Fruit fly (Drosophila melanogaster) whole organism, wandering third instar larva: ENCODE measurements around the gene Paics.

ENCODE experiments used
- Abd-B ChIP-seq: fragments of >200 bp; optimal IDR thresholded peaks from 2 replicates; lab custom pipeline; 2017; ENCODE audit warnings: missing biosample characterization, missing genetic modification characterization
- CG32264 ChIP-seq: fragments of 200-800 bp; sonication (Bioruptor generic); optimal IDR thresholded peaks from 2 replicates; lab custom pipeline; 2016; ENCODE audit warnings: missing biosample characterization, missing genetic modification characterization
- CG9705 ChIP-seq: fragments of 200-800 bp; sonication (Bioruptor generic); optimal IDR thresholded peaks from 2 replicates; lab custom pipeline; 2018; ENCODE audit warnings: missing biosample characterization, mild to moderate bottlenecking, missing genetic modification characterization
- CrebA ChIP-seq: fragments of 200-800 bp; sonication (Bioruptor generic); optimal IDR thresholded peaks from 2 replicates; lab custom pipeline; 2016; ENCODE audit warnings: missing biosample characterization, mild to moderate bottlenecking, missing genetic modification characterization, borderline replicate concordance
- Dfd ChIP-seq: fragments of >200 bp; optimal IDR thresholded peaks from 2 replicates; lab custom pipeline; 2017; ENCODE audit warnings: missing biosample characterization, missing genetic modification characterization
- Dif ChIP-seq: fragments of 200-275, 200-300 bp; sonication (Bioruptor generic); optimal IDR thresholded peaks from 2 replicates; lab custom pipeline; 2018; ENCODE audit warnings: missing biosample characterization, missing genetic modification characterization; ENCODE audit not compliant: partially characterized antibody
- GATAd ChIP-seq: sonication (Bioruptor generic); optimal IDR thresholded peaks from 2 replicates; lab custom pipeline; 2016; ENCODE audit warnings: missing biosample characterization, missing genetic modification characterization
- HLH106 ChIP-seq: fragments of 200-800 bp; optimal IDR thresholded peaks from 3 replicates; lab custom pipeline; 2019; ENCODE audit warnings: missing biosample characterization, mild to moderate bottlenecking, missing genetic modification characterization, moderate library complexity
- Hnf4 ChIP-seq: fragments of 200-800 bp; sonication (Bioruptor generic); optimal IDR thresholded peaks from 2 replicates; lab custom pipeline; 2016; ENCODE audit warnings: missing biosample characterization, mild to moderate bottlenecking, missing genetic modification characterization
- Hr78 ChIP-seq: fragments of >200 bp; optimal IDR thresholded peaks from 2 replicates; lab custom pipeline; 2017; ENCODE audit warnings: missing biosample characterization, missing genetic modification characterization
- Hr83 ChIP-seq: fragments of 200-300 bp; sonication (Bioruptor generic); optimal IDR thresholded peaks from 2 replicates; lab custom pipeline; 2016; ENCODE audit warnings: missing biosample characterization, mild to moderate bottlenecking, missing genetic modification characterization, moderate library complexity; ENCODE audit not compliant: poor library complexity, severe bottlenecking
- Jra ChIP-seq: sonication (Bioruptor generic); optimal IDR thresholded peaks from 2 replicates; lab custom pipeline; 2016; ENCODE audit warnings: missing biosample characterization, missing genetic modification characterization
- Mio ChIP-seq: sonication (Bioruptor generic); optimal IDR thresholded peaks from 2 replicates; lab custom pipeline; 2016; ENCODE audit warnings: missing biosample characterization, missing genetic modification characterization
- Myc ChIP-seq: fragments of >200 bp; optimal IDR thresholded peaks from 2 replicates; lab custom pipeline; 2017
- N ChIP-seq: fragments of >200 bp; optimal IDR thresholded peaks from 2 replicates; lab custom pipeline; 2018; ENCODE audit warnings: missing biosample characterization, missing external identifiers, missing genetic modification characterization
- OdsH ChIP-seq: fragments of 200-800 bp; sonication (Bioruptor generic); optimal IDR thresholded peaks from 2 replicates; lab custom pipeline; 2016; ENCODE audit warnings: missing biosample characterization, mild to moderate bottlenecking, missing genetic modification characterization
- Rel ChIP-seq, 2 experiments: fragments of 200-800 bp; sonication (Bioruptor generic) in 1 of 2; optimal IDR thresholded peaks; 2 replicates in 1 of 2; 3 replicates in 1 of 2; lab custom pipeline; 2016 to 2019; ENCODE audit warnings: mild to moderate bottlenecking in 2 of 2, missing biosample characterization in 2 of 2, missing genetic modification characterization in 2 of 2, moderate library complexity in 1 of 2
- Sp1 ChIP-seq: fragments of 200-800 bp; sonication (Bioruptor generic); optimal IDR thresholded peaks from 3 replicates; lab custom pipeline; 2019; ENCODE audit warnings: missing biosample characterization, mild to moderate bottlenecking, missing genetic modification characterization, moderate library complexity
- Vsx2 ChIP-seq: fragments of 200-300, 225-300 bp; sonication (Bioruptor generic); optimal IDR thresholded peaks from 2 replicates; lab custom pipeline; 2018; ENCODE audit warnings: missing biosample characterization, missing genetic modification characterization; ENCODE audit not compliant: partially characterized antibody
- br ChIP-seq: fragments of 200-800 bp; sonication (Bioruptor generic); optimal IDR thresholded peaks from 2 replicates; lab custom pipeline; 2016; ENCODE audit warnings: missing biosample characterization, missing genetic modification characterization
- brk ChIP-seq: fragments of 200-800 bp; sonication (Bioruptor generic); optimal IDR thresholded peaks from 2 replicates; lab custom pipeline; 2016; ENCODE audit warnings: missing biosample characterization, mild to moderate bottlenecking, missing genetic modification characterization
- dl ChIP-seq, 2 experiments: fragments of 175-275, 200-275 bp in 1 of 2; fragments of 200-275 bp in 1 of 2; sonication (Bioruptor generic); optimal IDR thresholded peaks; lab custom pipeline; 2018; ENCODE audit warnings: mild to moderate bottlenecking in 2 of 2, missing biosample characterization in 2 of 2, missing genetic modification characterization in 2 of 2, moderate library complexity in 2 of 2; ENCODE audit not compliant: partially characterized antibody in 2 of 2, insufficient read depth in 1 of 2
- dmrt93B ChIP-seq: fragments of 200-800 bp; sonication (Bioruptor generic); optimal IDR thresholded peaks from 2 replicates; lab custom pipeline; 2018; ENCODE audit warnings: missing biosample characterization, mild to moderate bottlenecking, missing genetic modification characterization
- dsf ChIP-seq: sonication (Bioruptor generic); optimal IDR thresholded peaks from 2 replicates; lab custom pipeline; 2016; ENCODE audit warnings: missing biosample characterization, missing genetic modification characterization, borderline replicate concordance
- ey ChIP-seq: fragments of 200-800 bp; sonication (Bioruptor generic); optimal IDR thresholded peaks from 2 replicates; lab custom pipeline; 2016; ENCODE audit warnings: missing biosample characterization, missing genetic modification characterization
- foxo ChIP-seq, 2 experiments: fragments of 200-800 bp; sonication (Bioruptor generic); optimal IDR thresholded peaks; 2 replicates in 1 of 2; 3 replicates in 1 of 2; lab custom pipeline; 2016 to 2017; ENCODE audit warnings: missing biosample characterization in 2 of 2, missing genetic modification characterization in 2 of 2
- fru ChIP-seq: fragments of 200-800 bp; sonication (Bioruptor generic); optimal IDR thresholded peaks from 3 replicates; lab custom pipeline; 2016; ENCODE audit warnings: missing biosample characterization, mild to moderate bottlenecking, missing genetic modification characterization
- h ChIP-seq: fragments of 200-800 bp; sonication (Bioruptor generic); optimal IDR thresholded peaks from 3 replicates; lab custom pipeline; 2016; ENCODE audit warnings: missing biosample characterization, mild to moderate bottlenecking, missing genetic modification characterization
- jim ChIP-seq: fragments of 175-275, 200-325 bp; sonication (Bioruptor generic); optimal IDR thresholded peaks from 2 replicates; lab custom pipeline; 2016; ENCODE audit warnings: missing biosample characterization, mild to moderate bottlenecking, missing genetic modification characterization
- lola ChIP-seq: fragments of >200 bp; optimal IDR thresholded peaks from 2 replicates; lab custom pipeline; 2017; ENCODE audit warnings: missing biosample characterization, missing genetic modification characterization
- pan ChIP-seq: fragments of >200 bp; optimal IDR thresholded peaks from 2 replicates; lab custom pipeline; 2017
- psq ChIP-seq: fragments of 200-800 bp; sonication (Bioruptor generic); optimal IDR thresholded peaks from 3 replicates; lab custom pipeline; 2017; ENCODE audit warnings: missing biosample characterization, mild to moderate bottlenecking, missing genetic modification characterization, moderate library complexity
- rgr ChIP-seq: fragments of 200-800 bp; sonication (Bioruptor generic); optimal IDR thresholded peaks from 3 replicates; lab custom pipeline; 2016; ENCODE audit warnings: missing biosample characterization, mild to moderate bottlenecking, missing genetic modification characterization
- sage ChIP-seq: fragments of 200-800 bp; sonication (Bioruptor generic); optimal IDR thresholded peaks from 2 replicates; lab custom pipeline; 2016; ENCODE audit warnings: missing biosample characterization, mild to moderate bottlenecking, missing genetic modification characterization
- sv ChIP-seq: fragments of 200-800 bp; sonication (Bioruptor generic); optimal IDR thresholded peaks from 3 replicates; lab custom pipeline; 2016; ENCODE audit warnings: missing biosample characterization, missing genetic modification characterization
- tai ChIP-seq: sonication (Bioruptor generic); optimal IDR thresholded peaks from 2 replicates; lab custom pipeline; 2016; ENCODE audit warnings: missing biosample characterization, missing genetic modification characterization
- usp ChIP-seq: fragments of >200 bp; optimal IDR thresholded peaks from 2 replicates; lab custom pipeline; 2017; ENCODE audit warnings: missing biosample characterization, missing genetic modification characterization
- woc ChIP-seq: sonication (Bioruptor generic); optimal IDR thresholded peaks from 2 replicates; lab custom pipeline; 2016; ENCODE audit warnings: missing biosample characterization, mild to moderate bottlenecking, missing genetic modification characterization

Gene Paics

DNA sequence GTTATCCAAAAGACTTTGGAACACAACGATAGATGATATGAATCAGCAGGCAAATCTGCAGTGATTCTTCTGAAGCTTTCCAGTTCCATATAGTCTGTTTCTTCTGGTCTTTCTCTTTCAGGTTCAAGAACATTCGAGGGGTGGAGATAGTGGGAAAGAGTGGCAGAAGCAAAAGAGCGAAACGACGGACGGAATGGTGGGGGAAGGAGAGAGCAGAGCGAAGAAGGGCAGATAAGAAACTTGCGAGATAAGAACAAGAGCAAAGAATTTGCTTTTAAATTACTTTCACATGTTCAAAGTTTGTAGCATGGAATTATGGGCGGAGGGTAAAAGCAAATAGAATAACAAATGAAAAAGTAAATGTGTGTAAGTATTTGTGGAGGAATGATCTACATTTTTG is 21.4 kb downstream of the Paics start (continued):
- no peak for TF ChIP-seq Abd-B (GFP tag; lab: Kevin White, UChicago)
- TF ChIP-seq brk (GFP tag; lab: Kevin White, UChicago) = no peak
- TF ChIP-seq OdsH = no peak

DNA sequence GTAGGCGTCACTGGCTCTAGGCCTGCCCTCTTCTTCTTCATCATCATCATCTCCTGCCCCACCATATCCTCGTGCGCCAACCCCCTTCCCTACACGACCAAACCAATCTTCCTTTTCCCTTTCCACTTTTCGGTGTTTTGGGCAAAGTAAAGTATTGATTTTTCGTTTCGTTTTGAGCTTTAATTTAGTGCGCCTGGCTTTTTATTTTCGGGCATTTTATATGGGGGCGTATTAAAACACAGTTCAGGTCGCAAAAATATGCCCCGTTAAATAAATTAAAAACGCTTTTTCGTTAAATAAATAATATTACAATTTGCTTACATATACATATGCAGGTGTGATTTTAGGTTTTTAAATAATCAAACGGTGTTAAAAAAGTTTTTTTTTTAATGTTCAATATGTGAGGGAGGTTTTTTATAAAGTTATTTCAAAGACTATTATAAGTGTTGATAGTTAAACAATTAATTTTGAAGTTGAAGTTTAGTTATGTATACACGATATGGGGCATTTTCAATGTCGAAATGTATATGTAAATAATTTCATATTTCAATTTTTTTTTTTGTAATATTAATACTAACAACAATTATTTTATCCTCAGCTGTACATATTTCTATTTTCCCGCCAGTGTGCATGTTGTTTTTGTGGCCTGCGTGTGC is 22.6 kb downstream of the Paics start:
- TF ChIP-seq h (GFP tag; lab: Kevin White, UChicago) (peak; percentile 24), tai (GFP tag; lab: Kevin White, UChicago) (no peak), CG9705 (GFP tag; lab: Kevin White, UChicago) (no peak), Hr83 (no peak), Dif (GFP tag; lab: Kevin White, UChicago) (no peak), OdsH (peak; percentile 62), br (GFP tag; lab: Kevin White, UChicago) (no peak), sage (GFP tag; lab: Kevin White, UChicago) (no peak), N (no peak), Rel (GFP tag; optimal IDR thresholded peaks at IDR 0.05; lab: Kevin White, UChicago) (no peak), Rel (tag; optimal IDR thresholded peaks at IDR 0.05; lab: Kevin White, UChicago) (no peak), fru (GFP tag; lab: Kevin White, UChicago) (peak; percentile 46), CrebA (GFP tag; lab: Kevin White, UChicago) (no peak), Hnf4 (GFP tag; lab: Kevin White, UChicago) (peak; percentile 3), woc (GFP tag; lab: Kevin White, UChicago) (peak; percentile 6), lola (no peak), GATAd (GFP tag; lab: Kevin White, UChicago) (no peak), HLH106 (peak; percentile 66), Myc (no peak), Dfd (GFP tag; lab: Kevin White, UChicago) (no peak), pan (lab: Kevin White, UChicago) (no peak), foxo (GFP tag; optimal IDR thresholded peaks at IDR 0.05; lab: Kevin White, UChicago) (peak in 1 of 2 experiments; percentile 77), usp (GFP tag; lab: Kevin White, UChicago) (no peak), Mio (GFP tag; lab: Kevin White, UChicago) (no peak), Jra (no peak), dmrt93B (GFP tag; lab: Kevin White, UChicago) (peak; percentile 49), sv (GFP tag; lab: Kevin White, UChicago) (peak; percentile 32), ey (GFP tag; lab: Kevin White, UChicago) (peak; percentile 55), brk (GFP tag; lab: Kevin White, UChicago) (no peak), Abd-B (GFP tag; lab: Kevin White, UChicago) (no peak), Hr78 (GFP tag; lab: Kevin White, UChicago) (no peak), psq (no peak), dl (GFP tag; optimal IDR thresholded peaks at IDR 0.05; lab: Kevin White, UChicago; ENCODE audit: insufficient read depth in 1 of 2, partially characterized antibody in 2 of 2) (no peak), dsf (no peak), Vsx2 (GFP tag; lab: Kevin White, UChicago) (no peak), rgr (GFP tag; lab: Kevin White, UChicago) (peak; percentile 54), Sp1 (peak; percentile 75), jim (GFP tag; lab: Kevin White, UChicago) (no peak), CG32264 (no peak)
- TF ChIP-seq, all 38 proteins: peak for 12
